Fruit fly (Drosophila melanogaster) whole organism: Measurements from ENCODE around the gene CG13992.

ENCODE experiments used
- Dll ChIP-seq: fragments of >200 bp; optimal IDR thresholded peaks from 2 replicates; lab custom pipeline; 2017
- pan ChIP-seq: fragments of >200 bp; optimal IDR thresholded peaks from 2 replicates; lab custom pipeline; 2017
- psq ChIP-seq: fragments of >200 bp; optimal IDR thresholded peaks from 2 replicates; lab custom pipeline; 2017

DNA sequence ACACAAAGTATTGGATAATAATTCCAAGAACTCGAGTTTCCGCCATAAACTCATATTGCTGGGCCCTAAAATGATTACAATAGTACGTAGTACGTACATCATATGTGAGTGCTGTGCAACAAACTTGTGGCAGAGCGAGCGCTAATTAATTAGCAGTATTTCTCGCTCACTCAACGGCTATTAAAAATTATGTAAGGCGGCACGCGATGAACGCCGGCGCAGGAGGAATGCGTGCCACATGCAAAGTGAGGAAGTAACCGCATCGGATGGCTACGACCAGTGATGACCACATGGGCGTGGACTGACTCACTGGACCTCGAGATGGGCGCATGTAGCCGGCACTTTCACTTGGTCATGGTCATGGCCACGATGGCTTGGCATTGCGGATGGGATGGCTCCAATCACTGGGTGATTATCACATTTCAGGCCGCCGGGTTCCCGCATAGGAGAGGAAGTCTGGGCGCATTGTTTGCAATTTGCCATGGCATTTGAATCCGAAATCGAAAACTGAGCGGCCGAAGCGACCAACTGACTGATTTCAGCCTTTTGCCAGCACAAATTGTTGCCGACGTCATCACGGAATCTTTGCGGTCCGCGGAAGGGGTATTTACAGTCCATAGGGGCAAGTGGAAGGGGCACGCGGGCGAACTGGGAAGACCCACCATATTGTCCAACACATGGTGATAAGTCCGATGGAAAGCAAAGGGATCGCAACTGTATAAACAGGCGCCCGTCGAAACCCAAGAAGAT lies 6.2 kb downstream of the CG13992 start:
- TF ChIP-seq psq (lab: Kevin White, UChicago) (no peak), Dll (lab: Kevin White, UChicago) (no peak), pan (lab: Kevin White, UChicago) (no peak)
